Fruit fly (Drosophila melanogaster): Measurements from ENCODE around the gene CG1622.

Gene CG1622

DNA sequence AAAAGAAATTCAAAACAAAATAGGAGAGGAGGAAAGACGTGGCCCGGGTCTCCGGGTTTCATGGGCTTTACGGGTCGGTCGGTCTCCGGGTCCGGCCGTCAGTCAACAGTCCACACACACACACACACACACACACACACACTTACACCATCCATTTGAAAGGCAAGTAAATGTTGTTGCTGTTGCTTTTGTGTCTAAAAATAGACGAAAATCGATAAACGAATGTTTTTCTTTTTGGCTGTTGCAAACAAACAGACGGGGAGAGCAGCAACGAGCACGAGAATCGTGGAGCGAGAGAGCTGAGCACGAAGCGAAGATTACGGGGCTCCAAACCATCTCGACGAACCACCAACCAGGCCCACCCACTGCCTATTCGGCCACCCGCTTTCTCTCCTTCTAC, 16.6 kb upstream of the CG1622 start:
- TF ChIP-seq dl (GFP tag; optimal IDR thresholded peaks at IDR 0.05; ENCODE audit: insufficient read depth in 1 of 2, partially characterized antibody in 2 of 2) (peak in 1 of 2 experiments; percentile 6), foxo (GFP tag; optimal IDR thresholded peaks at IDR 0.05) (no peak), fru (GFP tag; optimal IDR thresholded peaks at IDR 0.05) (no peak), Jra (GFP tag; optimal IDR thresholded peaks at IDR 0.05) (no peak), Rel (GFP tag; optimal IDR thresholded peaks at IDR 0.05) (no peak), Rel (tag; optimal IDR thresholded peaks at IDR 0.05) (peak; percentile 54)

DNA sequence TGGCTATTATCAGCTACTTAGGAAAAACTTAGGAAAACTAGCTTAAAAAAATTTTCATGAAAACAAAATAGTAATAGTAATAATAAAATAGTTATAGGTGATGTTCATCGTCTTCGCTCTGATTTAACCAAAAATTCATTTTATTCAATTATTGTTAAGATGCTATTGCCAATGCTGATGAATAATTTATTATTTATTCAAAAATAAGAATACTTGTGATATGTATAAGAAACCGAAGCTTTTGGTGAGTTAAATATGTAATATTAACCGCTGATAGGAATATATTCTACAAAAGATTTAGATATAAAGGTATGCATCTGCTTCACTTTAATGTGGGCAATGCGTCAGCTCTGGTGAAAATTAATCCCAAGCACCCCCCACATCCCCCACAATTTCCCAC, 16.1 kb upstream of the CG1622 start:
- TF ChIP-seq CrebA (GFP tag; optimal IDR thresholded peaks at IDR 0.05; ENCODE audit: borderline replicate concordance): no peak
- TF ChIP-seq lola (GFP tag; optimal IDR thresholded peaks at IDR 0.05): no peak
- no peak for TF ChIP-seq br (GFP tag; optimal IDR thresholded peaks at IDR 0.05)
- no peak for TF ChIP-seq CG32264 (GFP tag; optimal IDR thresholded peaks at IDR 0.05)
- no peak for TF ChIP-seq sage (GFP tag; optimal IDR thresholded peaks at IDR 0.05)

DNA sequence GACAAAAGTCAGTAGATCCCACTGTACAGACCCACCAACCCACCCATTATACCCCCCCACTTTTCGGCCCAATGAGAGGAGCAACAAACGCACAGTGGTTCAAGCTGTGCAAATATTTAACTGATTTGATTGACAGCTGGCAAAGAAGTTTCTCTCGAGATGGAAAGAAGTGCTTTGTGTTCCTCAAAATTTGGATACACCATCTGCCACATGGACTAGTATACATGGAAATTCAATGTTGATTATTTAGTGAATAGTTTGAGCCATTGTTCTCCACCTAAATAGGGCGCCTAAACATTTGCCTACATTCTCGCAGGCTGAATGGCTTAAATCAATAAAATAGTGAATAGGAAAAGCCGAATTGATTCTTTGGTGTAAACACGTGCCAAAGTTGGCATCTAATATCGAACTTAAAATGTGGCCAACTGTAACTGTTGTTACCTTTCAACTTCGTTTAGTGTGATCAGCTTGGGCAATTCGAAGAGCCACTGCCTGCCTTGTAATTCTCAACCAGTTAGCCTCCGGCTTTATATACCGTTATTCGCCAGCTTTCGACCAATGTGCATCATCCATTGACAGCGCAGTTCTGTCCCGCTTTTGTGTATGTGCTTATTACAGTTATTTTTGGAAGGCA, 15.5 kb upstream of the CG1622 start:
- TF ChIP-seq Rel (GFP tag; optimal IDR thresholded peaks at IDR 0.05) (no peak), Rel (tag; optimal IDR thresholded peaks at IDR 0.05) (no peak), tai (GFP tag; optimal IDR thresholded peaks at IDR 0.05) (no peak), Vsx2 (GFP tag; optimal IDR thresholded peaks at IDR 0.05; ENCODE audit: partially characterized antibody) (no peak), Myc (optimal IDR thresholded peaks at IDR 0.05) (no peak), Jra (GFP tag; optimal IDR thresholded peaks at IDR 0.05) (no peak), dsf (GFP tag; optimal IDR thresholded peaks at IDR 0.05; ENCODE audit: borderline replicate concordance) (no peak), Hr78 (GFP tag; optimal IDR thresholded peaks at IDR 0.05) (no peak), pan (optimal IDR thresholded peaks at IDR 0.05) (no peak), Sp1 (GFP tag; optimal IDR thresholded peaks at IDR 0.05) (no peak), psq (GFP tag; optimal IDR thresholded peaks at IDR 0.05) (no peak), HLH106 (tag; optimal IDR thresholded peaks at IDR 0.05) (no peak), rgr (GFP tag; optimal IDR thresholded peaks at IDR 0.05) (no peak), Abd-B (GFP tag; optimal IDR thresholded peaks at IDR 0.05) (no peak), foxo (GFP tag; optimal IDR thresholded peaks at IDR 0.05) (no peak), dmrt93B (GFP tag; optimal IDR thresholded peaks at IDR 0.05) (no peak), CrebA (GFP tag; optimal IDR thresholded peaks at IDR 0.05; ENCODE audit: borderline replicate concordance) (no peak)

DNA sequence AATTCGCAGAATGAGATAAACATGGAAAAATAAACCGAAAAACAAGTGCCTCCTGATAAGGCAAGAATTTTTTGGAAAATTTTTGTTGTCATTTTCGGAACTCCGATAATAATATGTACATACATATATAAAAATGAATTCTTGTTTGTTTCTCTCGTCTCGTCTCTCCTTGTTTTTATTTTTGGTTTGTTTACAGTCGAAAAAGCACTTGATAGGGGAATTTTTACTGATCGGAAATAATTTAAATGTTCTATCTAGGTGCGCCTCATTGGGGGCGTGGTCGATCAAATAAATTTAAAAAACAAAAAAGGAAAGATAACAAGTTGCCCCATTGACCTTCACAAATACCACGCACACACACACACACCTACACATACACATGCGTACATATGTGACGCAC, 14.2 kb upstream of the CG1622 start:
- no peak for TF ChIP-seq Myc (optimal IDR thresholded peaks at IDR 0.05)
- no peak for TF ChIP-seq CrebA (GFP tag; optimal IDR thresholded peaks at IDR 0.05; ENCODE audit: borderline replicate concordance)
- TF ChIP-seq tai (GFP tag; optimal IDR thresholded peaks at IDR 0.05): no peak
- TF ChIP-seq N (GFP tag; optimal IDR thresholded peaks at IDR 0.05): no peak
- no peak for TF ChIP-seq OdsH (GFP tag; optimal IDR thresholded peaks at IDR 0.05)
- TF ChIP-seq pan (optimal IDR thresholded peaks at IDR 0.05): no peak
- no peak for TF ChIP-seq Hr83 (GFP tag; optimal IDR thresholded peaks at IDR 0.05; ENCODE audit: poor library complexity, severe bottlenecking)
- TF ChIP-seq h (GFP tag; optimal IDR thresholded peaks at IDR 0.05): no peak
- TF ChIP-seq rgr (GFP tag; optimal IDR thresholded peaks at IDR 0.05): peak; percentile 2
- TF ChIP-seq lola (GFP tag; optimal IDR thresholded peaks at IDR 0.05): no peak
- TF ChIP-seq brk (GFP tag; optimal IDR thresholded peaks at IDR 0.05): no peak
- no peak for TF ChIP-seq br (GFP tag; optimal IDR thresholded peaks at IDR 0.05)
- TF ChIP-seq dl (GFP tag; optimal IDR thresholded peaks at IDR 0.05; ENCODE audit: insufficient read depth in 1 of 2, partially characterized antibody in 2 of 2): no peak
- TF ChIP-seq foxo (GFP tag; optimal IDR thresholded peaks at IDR 0.05): no peak
- TF ChIP-seq usp (GFP tag; optimal IDR thresholded peaks at IDR 0.05): no peak
- no peak for TF ChIP-seq Rel (GFP tag; optimal IDR thresholded peaks at IDR 0.05)
- peak; percentile 91 for TF ChIP-seq Rel (tag; optimal IDR thresholded peaks at IDR 0.05)

DNA sequence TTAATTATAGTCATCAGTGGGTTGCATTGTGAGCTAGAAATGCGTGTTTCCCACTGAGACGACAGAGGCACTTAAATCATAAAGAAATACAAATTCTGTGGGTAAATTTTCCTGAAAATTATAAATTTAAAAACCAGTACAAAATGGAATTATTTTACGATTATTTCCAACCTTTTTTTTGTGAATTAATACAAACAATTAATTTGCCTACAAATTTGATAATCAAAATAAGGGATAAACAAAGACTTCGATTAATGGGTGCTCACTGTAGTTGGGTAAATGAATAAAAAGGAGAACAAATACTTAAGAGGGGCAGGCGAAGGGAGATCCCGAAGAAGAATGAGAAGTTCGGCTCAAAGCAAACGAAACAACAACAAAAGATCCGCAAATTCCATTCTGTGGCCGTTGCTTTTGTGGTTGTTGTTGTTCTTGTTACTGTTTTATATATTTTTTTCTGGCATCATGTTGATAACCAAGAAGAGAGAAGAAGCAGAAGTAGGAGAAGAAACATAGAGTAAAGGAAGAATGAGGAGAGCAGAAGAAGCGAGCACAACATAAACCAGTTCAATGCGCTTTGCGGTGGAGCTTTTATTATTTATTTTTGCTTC, 12.8 kb upstream of the CG1622 start:
- TF ChIP-seq psq (GFP tag; optimal IDR thresholded peaks at IDR 0.05) (peak; percentile 97), sage (GFP tag; optimal IDR thresholded peaks at IDR 0.05) (no peak), woc (GFP tag; optimal IDR thresholded peaks at IDR 0.05) (peak; percentile 37), br (GFP tag; optimal IDR thresholded peaks at IDR 0.05) (peak; percentile 11)

Measured in whole organism, wandering third instar larva.